Fruit fly (Drosophila melanogaster) whole organism, wandering third instar larva: ENCODE results near the gene CG32195.

Source experiments
- Abd-B ChIP-seq: fragments of >200 bp; optimal IDR thresholded peaks from 2 replicates; lab custom pipeline; 2017; ENCODE audit warnings: missing biosample characterization, missing genetic modification characterization
- CG32264 ChIP-seq: fragments of 200-800 bp; sonication (Bioruptor generic); optimal IDR thresholded peaks from 2 replicates; lab custom pipeline; 2016; ENCODE audit warnings: missing biosample characterization, missing genetic modification characterization
- CG9705 ChIP-seq: fragments of 200-800 bp; sonication (Bioruptor generic); optimal IDR thresholded peaks from 2 replicates; lab custom pipeline; 2018; ENCODE audit warnings: missing biosample characterization, mild to moderate bottlenecking, missing genetic modification characterization
- CrebA ChIP-seq: fragments of 200-800 bp; sonication (Bioruptor generic); optimal IDR thresholded peaks from 2 replicates; lab custom pipeline; 2016; ENCODE audit warnings: missing biosample characterization, mild to moderate bottlenecking, missing genetic modification characterization, borderline replicate concordance
- Dfd ChIP-seq: fragments of >200 bp; optimal IDR thresholded peaks from 2 replicates; lab custom pipeline; 2017; ENCODE audit warnings: missing biosample characterization, missing genetic modification characterization
- Dif ChIP-seq: fragments of 200-275, 200-300 bp; sonication (Bioruptor generic); optimal IDR thresholded peaks from 2 replicates; lab custom pipeline; 2018; ENCODE audit warnings: missing biosample characterization, missing genetic modification characterization; ENCODE audit not compliant: partially characterized antibody
- GATAd ChIP-seq: sonication (Bioruptor generic); optimal IDR thresholded peaks from 2 replicates; lab custom pipeline; 2016; ENCODE audit warnings: missing biosample characterization, missing genetic modification characterization
- HLH106 ChIP-seq: fragments of 200-800 bp; optimal IDR thresholded peaks from 3 replicates; lab custom pipeline; 2019; ENCODE audit warnings: missing biosample characterization, mild to moderate bottlenecking, missing genetic modification characterization, moderate library complexity
- Hnf4 ChIP-seq: fragments of 200-800 bp; sonication (Bioruptor generic); optimal IDR thresholded peaks from 2 replicates; lab custom pipeline; 2016; ENCODE audit warnings: missing biosample characterization, mild to moderate bottlenecking, missing genetic modification characterization
- Hr78 ChIP-seq: fragments of >200 bp; optimal IDR thresholded peaks from 2 replicates; lab custom pipeline; 2017; ENCODE audit warnings: missing biosample characterization, missing genetic modification characterization
- Hr83 ChIP-seq: fragments of 200-300 bp; sonication (Bioruptor generic); optimal IDR thresholded peaks from 2 replicates; lab custom pipeline; 2016; ENCODE audit warnings: missing biosample characterization, mild to moderate bottlenecking, missing genetic modification characterization, moderate library complexity; ENCODE audit not compliant: poor library complexity, severe bottlenecking
- Jra ChIP-seq: sonication (Bioruptor generic); optimal IDR thresholded peaks from 2 replicates; lab custom pipeline; 2016; ENCODE audit warnings: missing biosample characterization, missing genetic modification characterization
- Mio ChIP-seq: sonication (Bioruptor generic); optimal IDR thresholded peaks from 2 replicates; lab custom pipeline; 2016; ENCODE audit warnings: missing biosample characterization, missing genetic modification characterization
- Myc ChIP-seq: fragments of >200 bp; optimal IDR thresholded peaks from 2 replicates; lab custom pipeline; 2017
- N ChIP-seq: fragments of >200 bp; optimal IDR thresholded peaks from 2 replicates; lab custom pipeline; 2018; ENCODE audit warnings: missing biosample characterization, missing external identifiers, missing genetic modification characterization
- OdsH ChIP-seq: fragments of 200-800 bp; sonication (Bioruptor generic); optimal IDR thresholded peaks from 2 replicates; lab custom pipeline; 2016; ENCODE audit warnings: missing biosample characterization, mild to moderate bottlenecking, missing genetic modification characterization
- Rel ChIP-seq, 2 experiments: fragments of 200-800 bp; sonication (Bioruptor generic) in 1 of 2; optimal IDR thresholded peaks; 2 replicates in 1 of 2; 3 replicates in 1 of 2; lab custom pipeline; 2016 to 2019; ENCODE audit warnings: mild to moderate bottlenecking in 2 of 2, missing biosample characterization in 2 of 2, missing genetic modification characterization in 2 of 2, moderate library complexity in 1 of 2
- Sp1 ChIP-seq: fragments of 200-800 bp; sonication (Bioruptor generic); optimal IDR thresholded peaks from 3 replicates; lab custom pipeline; 2019; ENCODE audit warnings: missing biosample characterization, mild to moderate bottlenecking, missing genetic modification characterization, moderate library complexity
- Vsx2 ChIP-seq: fragments of 200-300, 225-300 bp; sonication (Bioruptor generic); optimal IDR thresholded peaks from 2 replicates; lab custom pipeline; 2018; ENCODE audit warnings: missing biosample characterization, missing genetic modification characterization; ENCODE audit not compliant: partially characterized antibody
- br ChIP-seq: fragments of 200-800 bp; sonication (Bioruptor generic); optimal IDR thresholded peaks from 2 replicates; lab custom pipeline; 2016; ENCODE audit warnings: missing biosample characterization, missing genetic modification characterization
- brk ChIP-seq: fragments of 200-800 bp; sonication (Bioruptor generic); optimal IDR thresholded peaks from 2 replicates; lab custom pipeline; 2016; ENCODE audit warnings: missing biosample characterization, mild to moderate bottlenecking, missing genetic modification characterization
- dl ChIP-seq, 2 experiments: fragments of 175-275, 200-275 bp in 1 of 2; fragments of 200-275 bp in 1 of 2; sonication (Bioruptor generic); optimal IDR thresholded peaks; lab custom pipeline; 2018; ENCODE audit warnings: mild to moderate bottlenecking in 2 of 2, missing biosample characterization in 2 of 2, missing genetic modification characterization in 2 of 2, moderate library complexity in 2 of 2; ENCODE audit not compliant: partially characterized antibody in 2 of 2, insufficient read depth in 1 of 2
- dmrt93B ChIP-seq: fragments of 200-800 bp; sonication (Bioruptor generic); optimal IDR thresholded peaks from 2 replicates; lab custom pipeline; 2018; ENCODE audit warnings: missing biosample characterization, mild to moderate bottlenecking, missing genetic modification characterization
- dsf ChIP-seq: sonication (Bioruptor generic); optimal IDR thresholded peaks from 2 replicates; lab custom pipeline; 2016; ENCODE audit warnings: missing biosample characterization, missing genetic modification characterization, borderline replicate concordance
- ey ChIP-seq: fragments of 200-800 bp; sonication (Bioruptor generic); optimal IDR thresholded peaks from 2 replicates; lab custom pipeline; 2016; ENCODE audit warnings: missing biosample characterization, missing genetic modification characterization
- foxo ChIP-seq, 2 experiments: fragments of 200-800 bp; sonication (Bioruptor generic); optimal IDR thresholded peaks; 2 replicates in 1 of 2; 3 replicates in 1 of 2; lab custom pipeline; 2016 to 2017; ENCODE audit warnings: missing biosample characterization in 2 of 2, missing genetic modification characterization in 2 of 2
- fru ChIP-seq: fragments of 200-800 bp; sonication (Bioruptor generic); optimal IDR thresholded peaks from 3 replicates; lab custom pipeline; 2016; ENCODE audit warnings: missing biosample characterization, mild to moderate bottlenecking, missing genetic modification characterization
- h ChIP-seq: fragments of 200-800 bp; sonication (Bioruptor generic); optimal IDR thresholded peaks from 3 replicates; lab custom pipeline; 2016; ENCODE audit warnings: missing biosample characterization, mild to moderate bottlenecking, missing genetic modification characterization
- jim ChIP-seq: fragments of 175-275, 200-325 bp; sonication (Bioruptor generic); optimal IDR thresholded peaks from 2 replicates; lab custom pipeline; 2016; ENCODE audit warnings: missing biosample characterization, mild to moderate bottlenecking, missing genetic modification characterization
- lola ChIP-seq: fragments of >200 bp; optimal IDR thresholded peaks from 2 replicates; lab custom pipeline; 2017; ENCODE audit warnings: missing biosample characterization, missing genetic modification characterization
- pan ChIP-seq: fragments of >200 bp; optimal IDR thresholded peaks from 2 replicates; lab custom pipeline; 2017
- psq ChIP-seq: fragments of 200-800 bp; sonication (Bioruptor generic); optimal IDR thresholded peaks from 3 replicates; lab custom pipeline; 2017; ENCODE audit warnings: missing biosample characterization, mild to moderate bottlenecking, missing genetic modification characterization, moderate library complexity
- rgr ChIP-seq: fragments of 200-800 bp; sonication (Bioruptor generic); optimal IDR thresholded peaks from 3 replicates; lab custom pipeline; 2016; ENCODE audit warnings: missing biosample characterization, mild to moderate bottlenecking, missing genetic modification characterization
- sage ChIP-seq: fragments of 200-800 bp; sonication (Bioruptor generic); optimal IDR thresholded peaks from 2 replicates; lab custom pipeline; 2016; ENCODE audit warnings: missing biosample characterization, mild to moderate bottlenecking, missing genetic modification characterization
- sv ChIP-seq: fragments of 200-800 bp; sonication (Bioruptor generic); optimal IDR thresholded peaks from 3 replicates; lab custom pipeline; 2016; ENCODE audit warnings: missing biosample characterization, missing genetic modification characterization
- tai ChIP-seq: sonication (Bioruptor generic); optimal IDR thresholded peaks from 2 replicates; lab custom pipeline; 2016; ENCODE audit warnings: missing biosample characterization, missing genetic modification characterization
- usp ChIP-seq: fragments of >200 bp; optimal IDR thresholded peaks from 2 replicates; lab custom pipeline; 2017; ENCODE audit warnings: missing biosample characterization, missing genetic modification characterization
- woc ChIP-seq: sonication (Bioruptor generic); optimal IDR thresholded peaks from 2 replicates; lab custom pipeline; 2016; ENCODE audit warnings: missing biosample characterization, mild to moderate bottlenecking, missing genetic modification characterization

CG32195 gene

dm6 chr3L:18114038-18114926 lies 1.5 kb downstream of the CG32195 start:
- TF ChIP-seq pan (lab: Kevin White, UChicago) = no peak
- TF ChIP-seq psq (GFP tag; lab: Kevin White, UChicago) = no peak
- no peak for TF ChIP-seq Abd-B
- peak; percentile 14 for TF ChIP-seq Dif (GFP tag; lab: Kevin White, UChicago)
- no peak for TF ChIP-seq HLH106 (tag; lab: Kevin White, UChicago)
- no peak for TF ChIP-seq CG9705 (GFP tag; lab: Kevin White, UChicago)
- TF ChIP-seq fru (GFP tag; lab: Kevin White, UChicago) = peak; percentile 22
- no peak for TF ChIP-seq Rel (GFP tag; optimal IDR thresholded peaks at IDR 0.05; lab: Kevin White, UChicago)
- TF ChIP-seq Rel (tag; optimal IDR thresholded peaks at IDR 0.05; lab: Kevin White, UChicago) = no peak
- no peak for TF ChIP-seq jim (GFP tag; lab: Kevin White, UChicago)
- no peak for TF ChIP-seq brk (GFP tag; lab: Kevin White, UChicago)
- TF ChIP-seq GATAd (GFP tag; lab: Kevin White, UChicago) = no peak
- no peak for TF ChIP-seq dmrt93B
- TF ChIP-seq rgr (GFP tag; lab: Kevin White, UChicago) = no peak
- no peak for TF ChIP-seq N (GFP tag; lab: Kevin White, UChicago)
- TF ChIP-seq Vsx2 (GFP tag; lab: Kevin White, UChicago) = no peak
- TF ChIP-seq Hnf4 (GFP tag; lab: Kevin White, UChicago) = peak; percentile 31
- TF ChIP-seq tai (GFP tag; lab: Kevin White, UChicago) = no peak
- peak; percentile 44 for TF ChIP-seq OdsH (GFP tag; lab: Kevin White, UChicago)
- TF ChIP-seq woc (GFP tag; lab: Kevin White, UChicago) = no peak
- TF ChIP-seq ey (GFP tag; lab: Kevin White, UChicago) = no peak
- no peak for TF ChIP-seq sv
- no peak for TF ChIP-seq sage
- no peak for TF ChIP-seq CrebA
- TF ChIP-seq usp (GFP tag; lab: Kevin White, UChicago) = no peak
- TF ChIP-seq foxo (GFP tag; optimal IDR thresholded peaks at IDR 0.05; lab: Kevin White, UChicago) = peak in 1 of 2 experiments; percentile 46
- no peak for TF ChIP-seq lola
- no peak for TF ChIP-seq Sp1 (GFP tag; lab: Kevin White, UChicago)
- no peak for TF ChIP-seq dsf (GFP tag; lab: Kevin White, UChicago)
- no peak for TF ChIP-seq CG32264
- no peak for TF ChIP-seq dl (GFP tag; optimal IDR thresholded peaks at IDR 0.05; lab: Kevin White, UChicago; ENCODE audit: insufficient read depth in 1 of 2, partially characterized antibody in 2 of 2)
- TF ChIP-seq Hr78 = no peak
- TF ChIP-seq Hr83 (GFP tag; lab: Kevin White, UChicago) = peak; percentile 40
- no peak for TF ChIP-seq Dfd (GFP tag; lab: Kevin White, UChicago)
- peak; percentile 61 for TF ChIP-seq h
- no peak for TF ChIP-seq Mio (GFP tag; lab: Kevin White, UChicago)
- TF ChIP-seq br = peak; percentile 54
- TF ChIP-seq Jra = peak; percentile 6
- no peak for TF ChIP-seq Myc (lab: Kevin White, UChicago)

- TF ChIP-seq Abd-B = no peak
- TF ChIP-seq CG9705 (GFP tag; lab: Kevin White, UChicago) = no peak
- no peak for TF ChIP-seq GATAd (GFP tag; lab: Kevin White, UChicago)
- no peak for TF ChIP-seq HLH106 (tag; lab: Kevin White, UChicago)
- no peak for TF ChIP-seq Hr83 (GFP tag; lab: Kevin White, UChicago)
- no peak for TF ChIP-seq CG32264
- TF ChIP-seq Hr78 = no peak
- TF ChIP-seq OdsH (GFP tag; lab: Kevin White, UChicago) = no peak
- TF ChIP-seq Jra = no peak
- no peak for TF ChIP-seq tai (GFP tag; lab: Kevin White, UChicago)
- TF ChIP-seq dmrt93B = no peak
- TF ChIP-seq, all 38 proteins: peak for 0
Measured at dm6 chr3L:18121889-18122288, 9.1 kb downstream of the CG32195 start, which contains the start of gene CG42853. Gene CG42853 (minus strand): TSS chr3L:18121989.
